Fruit fly (Drosophila melanogaster): Measurements from ENCODE around the gene Cyp6d5.

dm6 chr3R:14024919-14025387 is 4.1 kb upstream of the Cyp6d5 start:
- peak; percentile 91 for TF ChIP-seq ovo (GFP tag; optimal IDR thresholded peaks at IDR 0.05)
- peak; percentile 99 for TF ChIP-seq Mnt (GFP tag; optimal IDR thresholded peaks at IDR 0.05)
- peak; percentile 41 for TF ChIP-seq bab1 (GFP tag; optimal IDR thresholded peaks at IDR 0.05)
- TF ChIP-seq Crg-1 (GFP tag; optimal IDR thresholded peaks at IDR 0.05), result peak; percentile 46
- TF ChIP-seq CG1620 (GFP tag; optimal IDR thresholded peaks at IDR 0.05), result peak; percentile 42
- TF ChIP-seq CG7045 (GFP tag; optimal IDR thresholded peaks at IDR 0.05), result peak; percentile 75
- peak; percentile 84 for TF ChIP-seq CG11617 (GFP tag; optimal IDR thresholded peaks at IDR 0.05)
- no peak for TF ChIP-seq CG14711 (tag; optimal IDR thresholded peaks at IDR 0.05)
- TF ChIP-seq CG33017 (tag; optimal IDR thresholded peaks at IDR 0.05), result peak; percentile 62

Measured in whole organism, adult.